Worm (Caenorhabditis elegans): ENCODE measurements around the gene C45B2.3.

ce11 chrX:6075209-6075608 lies 7.6 kb upstream of the C45B2.3 start, which contains the start of gene lgc-58:
- no peak for TF ChIP-seq lsl-1 (GFP tag; optimal IDR thresholded peaks at IDR 0.05)
- no peak for TF ChIP-seq unc-62 (GFP tag; optimal IDR thresholded peaks at IDR 0.05)
- TF ChIP-seq Y53G8AR.9 (GFP tag; conservative IDR thresholded peaks at IDR 0.05) = no peak
- no peak for TF ChIP-seq ekl-4 (GFP tag; IDR thresholded peaks at IDR 0.05)
- no peak for TF ChIP-seq snpc-4 (GFP tag; optimal IDR thresholded peaks at IDR 0.05)
- TF ChIP-seq snpc-4 (tag; optimal IDR thresholded peaks at IDR 0.05) = no peak
- TF ChIP-seq attf-3 (GFP tag; conservative IDR thresholded peaks at IDR 0.05) = no peak
- no peak for TF ChIP-seq Y56A3A.18 (GFP tag; IDR thresholded peaks at IDR 0.05)
- no peak for TF ChIP-seq cebp-1 (GFP tag; IDR thresholded peaks at IDR 0.05)
- TF ChIP-seq cebp-1 (tag; optimal IDR thresholded peaks at IDR 0.05) = no peak
- TF ChIP-seq ama-1 (optimal IDR thresholded peaks at IDR 0.05) = no peak
- TF ChIP-seq ama-1 (GFP tag; optimal IDR thresholded peaks at IDR 0.05) = no peak
- no peak for TF ChIP-seq F49E8.2 (tag; optimal IDR thresholded peaks at IDR 0.05; ENCODE audit: insufficient read depth)
- no peak for TF ChIP-seq ztf-18 (tag; optimal IDR thresholded peaks at IDR 0.05)

Data from whole organism, young adult.